Worm (Caenorhabditis elegans) whole organism, midembryonic: ENCODE data around the gene rhy-1.

Experiments used
- T22C8.4 ChIP-seq: fragments of 200-800 bp; sonication (Bioruptor generic); IDR thresholded peaks from 2 replicates; pipeline ENCODE4 v1.3.6; 2022; ENCODE audit warnings: missing genetic modification characterization, missing compliant biosample characterization
- cog-1 ChIP-seq: sonication (generic microtip); optimal IDR thresholded peaks from 2 replicates; lab custom pipeline; 2016; ENCODE audit warnings: missing genetic modification characterization, missing compliant biosample characterization
- flt-1 ChIP-seq: fragments of 200-800 bp; sonication (Bioruptor generic); IDR thresholded peaks from 2 replicates; pipeline ENCODE4 v1.3.6; 2022; ENCODE audit warnings: missing genetic modification characterization, missing compliant biosample characterization
- klf-2 ChIP-seq: fragments of 200-800 bp; sonication (Bioruptor generic); conservative IDR thresholded peaks from 2 replicates; pipeline ENCODE4 v1.3.6; 2022; ENCODE audit warnings: missing genetic modification reagents, missing genetic modification characterization, missing compliant biosample characterization
- med-1 ChIP-seq: sonication (generic microtip); optimal IDR thresholded peaks from 2 replicates; lab custom pipeline; 2017; ENCODE audit warnings: missing genetic modification characterization, mild to moderate bottlenecking, missing compliant biosample characterization, antibody characterized with exemption, missing genetic modification reagents; ENCODE audit not compliant: insufficient read depth
- ref-1 ChIP-seq: fragments of 200-800 bp; sonication (Bioruptor generic); conservative IDR thresholded peaks from 2 replicates; pipeline ENCODE4 v1.3.6; 2022; ENCODE audit warnings: missing genetic modification reagents, missing genetic modification characterization, missing compliant biosample characterization
- tab-1 ChIP-seq: fragments of 200-800 bp; sonication (Bioruptor generic); IDR thresholded peaks from 2 replicates; pipeline ENCODE4 v1.3.6; 2022; ENCODE audit warnings: missing genetic modification characterization, missing compliant biosample characterization
- ztf-23 ChIP-seq: fragments of 200-800 bp; sonication (Bioruptor generic); IDR thresholded peaks from 2 replicates; pipeline ENCODE4 v1.3.6; 2022; ENCODE audit warnings: missing genetic modification reagents, missing genetic modification characterization, missing compliant biosample characterization
- ztf-29 ChIP-seq: fragments of 200-800 bp; sonication (Bioruptor generic); IDR thresholded peaks from 2 replicates; pipeline ENCODE4 v1.3.6; 2022; ENCODE audit warnings: missing genetic modification reagents, missing genetic modification characterization, missing compliant biosample characterization

ce11 chrII:9116404-9116803 is 44.8 kb upstream of the rhy-1 start:
- TF ChIP-seq cog-1 (tag; lab: Kevin White, UChicago) (no peak), tab-1 (no peak), flt-1 (GFP tag; lab: Robert Waterston, UW) (no peak), klf-2 (GFP tag; lab: Robert Waterston, UW) (no peak), ref-1 (no peak), T22C8.4 (GFP tag; lab: Robert Waterston, UW) (no peak), ztf-29 (no peak), med-1 (GFP tag; lab: Kevin White, UChicago) (no peak), ztf-23 (GFP tag; lab: Robert Waterston, UW) (no peak)
